Fruit fly (Drosophila melanogaster) Kc167 (cell line): ENCODE measurements around the gene COX7A.

Source experiments
- Sin3A ChIP-seq: fragments of >200 bp; optimal IDR thresholded peaks from 2 replicates; lab custom pipeline; 2018; ENCODE audit warnings: missing external identifiers
- insv ChIP-seq: fragments of >200 bp; optimal IDR thresholded peaks from 3 replicates; lab custom pipeline; 2018; ENCODE audit warnings: missing external identifiers
- psq ChIP-seq: fragments of >200 bp; optimal IDR thresholded peaks from 2 replicates; lab custom pipeline; 2017; ENCODE audit warnings: missing external identifiers

DNA sequence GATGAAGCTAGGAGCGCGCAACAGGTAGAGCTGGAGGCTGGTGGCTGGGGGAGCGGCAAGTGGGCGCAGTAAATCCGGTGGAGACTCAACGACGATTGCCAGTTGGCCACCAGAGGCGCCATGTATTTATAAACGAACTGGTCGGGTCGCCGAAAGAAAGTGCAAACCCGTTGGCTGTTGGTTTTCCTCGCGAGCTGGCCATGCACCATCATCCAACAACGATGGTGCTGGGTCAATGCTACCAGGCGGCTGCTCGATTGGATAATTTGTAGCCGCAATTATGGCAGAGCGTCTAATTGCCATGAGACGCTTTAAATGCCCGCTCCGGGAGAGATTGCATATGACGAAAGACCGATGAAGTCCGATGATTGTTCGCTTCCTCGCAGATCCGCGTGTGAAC lies 30.2 kb downstream of the COX7A start, which contains the start of gene CG11693:
- TF ChIP-seq Sin3A (lab: Kevin White, UChicago), result no peak
- no peak for TF ChIP-seq insv (lab: Kevin White, UChicago)
- TF ChIP-seq psq (lab: Kevin White, UChicago), result no peak
